Worm (Caenorhabditis elegans) whole organism, L1 larva: ENCODE measurements around the gene fip-5.

Experiments used
- jun-1 ChIP-seq: fragments of 150-350 bp; optimal IDR thresholded peaks from 2 replicates; lab custom pipeline; 2014; ENCODE audit warnings: missing biosample characterization, missing genetic modification reagents, missing genetic modification characterization
- lin-39 ChIP-seq: fragments of 150-350 bp; optimal IDR thresholded peaks from 2 replicates; lab custom pipeline; 2014; ENCODE audit warnings: missing biosample characterization, missing genetic modification reagents, missing genetic modification characterization
- lir-3 ChIP-seq: sonication (generic microtip); optimal IDR thresholded peaks from 2 replicates; lab custom pipeline; 2016; ENCODE audit warnings: mild to moderate bottlenecking, missing genetic modification characterization, moderate library complexity, missing compliant biosample characterization; ENCODE audit not compliant: poor library complexity
- mdl-1 ChIP-seq, 2 experiments: fragments of 150-350 bp; optimal IDR thresholded peaks; 2 replicates each; lab custom pipeline; 2014 to 2017; ENCODE audit warnings: missing biosample characterization in 2 of 2, missing genetic modification characterization in 2 of 2, inconsistent platforms in 1 of 2
- vab-15 ChIP-seq: sonication (generic microtip); optimal IDR thresholded peaks from 2 replicates; lab custom pipeline; 2017; ENCODE audit warnings: missing genotype, mild to moderate bottlenecking, missing genetic modification characterization, missing compliant biosample characterization

- TF ChIP-seq lin-39 (tag; lab: Kevin White, UChicago): no peak
- TF ChIP-seq vab-15 (tag; lab: Kevin White, UChicago): no peak
- TF ChIP-seq lir-3 (tag; lab: Kevin White, UChicago): no peak
- TF ChIP-seq jun-1 (tag; lab: Kevin White, UChicago): no peak
- TF ChIP-seq mdl-1 (tag; optimal IDR thresholded peaks at IDR 0.05; lab: Kevin White, UChicago): no peak
Observed at ce11 chrX:10307495-10307894, 5.0 kb downstream of the fip-5 start, which contains the start of gene F41E7.7.
